Fruit fly (Drosophila melanogaster) Kc167 (cell line): ENCODE measurements around the gene CG14050.

Source experiments
- h ChIP-seq: fragments of >200 bp; optimal IDR thresholded peaks from 3 replicates; lab custom pipeline; 2018; ENCODE audit warnings: missing external identifiers
- psq ChIP-seq: fragments of >200 bp; optimal IDR thresholded peaks from 2 replicates; lab custom pipeline; 2017; ENCODE audit warnings: missing external identifiers

DNA sequence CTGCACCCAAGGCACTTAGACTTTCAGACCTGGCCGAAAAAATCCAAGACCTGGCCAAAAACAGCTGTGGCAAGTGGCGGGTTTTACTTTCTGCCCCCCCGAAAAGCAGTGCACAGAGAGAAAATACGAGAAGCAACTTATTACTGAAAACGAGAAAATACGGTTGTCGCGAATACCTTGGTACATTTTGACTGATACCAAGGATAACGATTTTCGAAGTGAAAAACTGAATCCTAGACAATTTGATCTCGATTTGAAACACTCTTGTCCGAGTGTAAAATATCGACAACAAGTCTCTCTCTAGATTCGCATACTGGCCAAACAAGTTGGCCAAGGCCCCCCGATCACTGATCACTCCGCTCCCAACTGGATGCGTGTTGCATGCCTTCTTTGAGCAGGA lies 33.8 kb upstream of the CG14050 start:
- TF ChIP-seq h (lab: Kevin White, UChicago) (no peak), psq (lab: Kevin White, UChicago) (no peak)
